Fruit fly (Drosophila melanogaster) whole organism, embryonic: ENCODE measurements around the gene Prx5.

Experiments used
- Atf3 ChIP-seq: fragments of 200-800 bp; sonication (Bioruptor generic); optimal IDR thresholded peaks from 3 replicates; lab custom pipeline; 2016; ENCODE audit warnings: missing biosample characterization, missing genetic modification characterization
- B-H1 ChIP-seq: fragments of 200-800 bp; sonication (Bioruptor generic); IDR thresholded peaks from 3 replicates; pipeline ENCODE4 v1.3.6; 2022; ENCODE audit warnings: missing biosample characterization, missing genetic modification characterization
- Bteb2 ChIP-seq: fragments of 200-800 bp; sonication (Bioruptor generic); optimal IDR thresholded peaks from 2 replicates; lab custom pipeline; 2016; ENCODE audit warnings: missing biosample characterization, missing genetic modification characterization
- CG10267 ChIP-seq: fragments of 200-800 bp; sonication (Bioruptor generic); optimal IDR thresholded peaks from 2 replicates; lab custom pipeline; 2018; ENCODE audit warnings: missing biosample characterization, mild to moderate bottlenecking, missing genetic modification characterization, moderate library complexity
- CG10654 ChIP-seq: fragments of 200-800 bp; sonication (Bioruptor generic); optimal IDR thresholded peaks from 2 replicates; lab custom pipeline; 2016; ENCODE audit warnings: missing biosample characterization, missing genetic modification characterization
- CG11504 ChIP-seq: fragments of 200-800 bp; sonication (Bioruptor generic); optimal IDR thresholded peaks from 3 replicates; lab custom pipeline; 2019; ENCODE audit warnings: missing biosample characterization, mild to moderate bottlenecking, missing genetic modification characterization, moderate library complexity
- CG12236 ChIP-seq: fragments of 200-800 bp; sonication (Bioruptor generic); optimal IDR thresholded peaks from 2 replicates; lab custom pipeline; 2016; ENCODE audit warnings: missing biosample characterization, missing genetic modification characterization
- CG12299 ChIP-seq: fragments of 200-800 bp; sonication (Bioruptor generic); optimal IDR thresholded peaks from 2 replicates; lab custom pipeline; 2018; ENCODE audit warnings: missing biosample characterization, mild to moderate bottlenecking, missing genetic modification characterization
- CG12391 ChIP-seq: fragments of 200-800 bp; sonication (Bioruptor generic); optimal IDR thresholded peaks from 3 replicates; lab custom pipeline; 2018; ENCODE audit warnings: missing biosample characterization, mild to moderate bottlenecking, missing genetic modification characterization, moderate library complexity
- CG13624 ChIP-seq: fragments of 200-800 bp; sonication (Bioruptor generic); optimal IDR thresholded peaks from 2 replicates; lab custom pipeline; 2016; ENCODE audit warnings: missing biosample characterization, missing genetic modification characterization
- CG14860 ChIP-seq: fragments of 200-800 bp; sonication (Bioruptor generic); IDR thresholded peaks from 3 replicates; pipeline ENCODE4 v1.3.6; 2022; ENCODE audit warnings: missing biosample characterization, missing genetic modification characterization; ENCODE audit not compliant: partially characterized antibody
- CG15696 ChIP-seq: fragments of 200-800 bp; sonication (Bioruptor generic); optimal IDR thresholded peaks from 2 replicates; lab custom pipeline; 2019; ENCODE audit warnings: missing biosample characterization, mild to moderate bottlenecking, missing genetic modification characterization, moderate library complexity
- CG17568 ChIP-seq: fragments of 200-800 bp; sonication (Bioruptor generic); optimal IDR thresholded peaks from 2 replicates; lab custom pipeline; 2018; ENCODE audit warnings: missing biosample characterization, mild to moderate bottlenecking, missing genetic modification characterization, moderate library complexity
- CG18619 ChIP-seq: fragments of 200-800 bp; sonication (Bioruptor generic); optimal IDR thresholded peaks from 3 replicates; lab custom pipeline; 2017; ENCODE audit warnings: missing biosample characterization, mild to moderate bottlenecking, missing genetic modification characterization
- CG2199 ChIP-seq: fragments of 200-800 bp; sonication (Bioruptor generic); IDR thresholded peaks from 3 replicates; pipeline ENCODE4 v1.3.6; 2022; ENCODE audit warnings: missing biosample characterization, missing genetic modification characterization
- CG2202 ChIP-seq: fragments of 200-800 bp; sonication (Bioruptor generic); optimal IDR thresholded peaks from 2 replicates; lab custom pipeline; 2018; ENCODE audit warnings: missing biosample characterization, mild to moderate bottlenecking, missing genetic modification characterization
- CG2678 ChIP-seq: fragments of 200-800 bp; sonication (Bioruptor generic); optimal IDR thresholded peaks from 3 replicates; lab custom pipeline; 2019; ENCODE audit warnings: missing biosample characterization, mild to moderate bottlenecking, missing genetic modification characterization, moderate library complexity
- CG30431 ChIP-seq: fragments of 200-800 bp; sonication (Bioruptor generic); optimal IDR thresholded peaks from 2 replicates; lab custom pipeline; 2017; ENCODE audit warnings: missing biosample characterization, missing genetic modification characterization
- CG6791 ChIP-seq: fragments of 200-800 bp; sonication (Bioruptor generic); IDR thresholded peaks from 3 replicates; pipeline ENCODE4 v1.3.6; 2022; ENCODE audit warnings: missing biosample characterization, missing genetic modification characterization; ENCODE audit not compliant: partially characterized antibody
- CG7786 ChIP-seq: fragments of 200-800 bp; sonication (Bioruptor generic); optimal IDR thresholded peaks from 2 replicates; lab custom pipeline; 2016; ENCODE audit warnings: missing biosample characterization, missing genetic modification characterization
- CG8765 ChIP-seq: fragments of 200-800 bp; sonication (Bioruptor generic); IDR thresholded peaks from 2 replicates; pipeline ENCODE4 v1.3.6; 2022; ENCODE audit warnings: missing biosample characterization, missing genetic modification characterization
- CTCF ChIP-seq: fragments of 200-800 bp; sonication (Bioruptor generic); optimal IDR thresholded peaks from 2 replicates; lab custom pipeline; 2017; ENCODE audit warnings: missing biosample characterization, mild to moderate bottlenecking, missing genetic modification characterization, moderate library complexity
- HHEX ChIP-seq: fragments of 200-800 bp; sonication (Bioruptor generic); optimal IDR thresholded peaks from 3 replicates; lab custom pipeline; 2017; ENCODE audit warnings: missing biosample characterization, mild to moderate bottlenecking, missing genetic modification characterization, missing genetic modification reagents
- Hr3 ChIP-seq: fragments of 200-800 bp; sonication (Bioruptor generic); optimal IDR thresholded peaks from 3 replicates; lab custom pipeline; 2016; ENCODE audit warnings: missing biosample characterization, missing genetic modification characterization
- Med ChIP-seq: fragments of 200-800 bp; sonication (Bioruptor generic); peaks from one replicate; lab custom pipeline; 2016; ENCODE audit warnings: missing biosample characterization, missing genetic modification characterization, mild to moderate bottlenecking, inconsistent platforms, moderate library complexity
- Mrtf ChIP-seq: fragments of 200-800 bp; sonication (Bioruptor generic); IDR thresholded peaks from 3 replicates; pipeline ENCODE4 v1.3.6; 2022; ENCODE audit warnings: missing biosample characterization, missing genetic modification characterization
- Myb ChIP-seq: fragments of 200-800 bp; sonication (Bioruptor generic); optimal IDR thresholded peaks from 2 replicates; lab custom pipeline; 2016; ENCODE audit warnings: missing biosample characterization, missing genetic modification characterization
- Nf-YB ChIP-seq: fragments of 200-800 bp; sonication (Bioruptor generic); optimal IDR thresholded peaks from 3 replicates; lab custom pipeline; 2019; ENCODE audit warnings: missing biosample characterization, mild to moderate bottlenecking, missing genetic modification characterization, moderate library complexity
- Rx ChIP-seq: fragments of 200-800 bp; sonication (Bioruptor generic); IDR thresholded peaks from 2 replicates; pipeline ENCODE4 v1.3.6; 2022; ENCODE audit warnings: missing biosample characterization, missing genetic modification characterization
- Scr ChIP-seq: fragments of 200-800 bp; sonication (Bioruptor generic); IDR thresholded peaks from 2 replicates; pipeline ENCODE4 v1.3.6; 2022; ENCODE audit warnings: missing biosample characterization, missing genetic modification characterization; ENCODE audit not compliant: partially characterized antibody
- Sox100B ChIP-seq: fragments of 200-800 bp; sonication (Bioruptor generic); optimal IDR thresholded peaks from 3 replicates; lab custom pipeline; 2018; ENCODE audit warnings: missing biosample characterization, mild to moderate bottlenecking, missing genetic modification characterization
- Sry-β ChIP-seq: fragments of 200-800 bp; sonication (Bioruptor generic); optimal IDR thresholded peaks from 2 replicates; lab custom pipeline; 2018; ENCODE audit warnings: missing biosample characterization, mild to moderate bottlenecking, missing genetic modification characterization, moderate library complexity
- Sry-δ ChIP-seq: fragments of 200-800 bp; sonication (Bioruptor generic); optimal IDR thresholded peaks from 2 replicates; lab custom pipeline; 2016; ENCODE audit warnings: missing biosample characterization, missing genetic modification characterization
- ab ChIP-seq: fragments of 200-800 bp; sonication (Bioruptor generic); optimal IDR thresholded peaks from 2 replicates; lab custom pipeline; 2016; ENCODE audit warnings: missing biosample characterization, missing genetic modification characterization
- bigmax ChIP-seq: fragments of 200-800 bp; sonication (Bioruptor generic); optimal IDR thresholded peaks from 2 replicates; lab custom pipeline; 2018; ENCODE audit warnings: missing biosample characterization, mild to moderate bottlenecking, missing genetic modification characterization
- btn ChIP-seq: fragments of 200-800 bp; sonication (Bioruptor generic); optimal IDR thresholded peaks from 2 replicates; lab custom pipeline; 2016; ENCODE audit warnings: missing biosample characterization, missing genetic modification characterization
- chm ChIP-seq: fragments of 200-800 bp; sonication (Bioruptor generic); IDR thresholded peaks from 2 replicates; pipeline ENCODE4 v1.3.6; 2022; ENCODE audit warnings: missing biosample characterization, missing genetic modification characterization
- crp ChIP-seq, 2 experiments: fragments of 200-800 bp; sonication (Bioruptor generic); optimal IDR thresholded peaks; 2 replicates in 1 of 2; 3 replicates in 1 of 2; lab custom pipeline; 2017; ENCODE audit warnings: missing biosample characterization in 2 of 2, missing genetic modification characterization in 2 of 2, mild to moderate bottlenecking in 1 of 2, moderate library complexity in 1 of 2
- dm ChIP-seq: fragments of 200-800 bp; sonication (Bioruptor generic); optimal IDR thresholded peaks from 3 replicates; lab custom pipeline; 2016; ENCODE audit warnings: missing biosample characterization, missing genetic modification characterization
- dpn ChIP-seq, 2 experiments: fragments of 200-800 bp; sonication (Bioruptor generic); optimal IDR thresholded peaks; 3 replicates each; lab custom pipeline; 2016; ENCODE audit warnings: missing biosample characterization in 2 of 2, missing genetic modification characterization in 2 of 2
- emc ChIP-seq: fragments of 200-800 bp; sonication (Bioruptor generic); optimal IDR thresholded peaks from 2 replicates; lab custom pipeline; 2016; ENCODE audit warnings: missing biosample characterization, missing genetic modification characterization
- lmd ChIP-seq: fragments of 200-800 bp; sonication (Bioruptor generic); IDR thresholded peaks from 2 replicates; pipeline ENCODE4 v1.3.6; 2022; ENCODE audit warnings: missing biosample characterization, missing genetic modification characterization
- peb ChIP-seq: fragments of 200-800 bp; sonication (Bioruptor generic); IDR thresholded peaks from 2 replicates; pipeline ENCODE4 v1.3.6; 2022; ENCODE audit warnings: missing biosample characterization, missing genetic modification characterization
- prd ChIP-seq, 3 experiments: fragments of >200 bp in 2 of 3; fragments of 200-800 bp in 1 of 3; sonication (Bioruptor generic) in 1 of 3; optimal IDR thresholded peaks in 2 of 3; IDR thresholded peaks in 1 of 3; 2 replicates in 2 of 3; 3 replicates in 1 of 3; pipeline versions ENCODE4 v1.3.6 to Lab custom; 2017 to 2022; ENCODE audit warnings: missing biosample characterization in 1 of 3, missing genetic modification characterization in 1 of 3
- ssp ChIP-seq: fragments of 200-800 bp; sonication (Bioruptor generic); IDR thresholded peaks from 2 replicates; pipeline ENCODE4 v1.3.6; 2022; ENCODE audit warnings: missing biosample characterization, missing genetic modification characterization
- stwl ChIP-seq: fragments of 200-800 bp; sonication (Bioruptor generic); optimal IDR thresholded peaks from 3 replicates; lab custom pipeline; 2018; ENCODE audit warnings: missing biosample characterization, mild to moderate bottlenecking, missing genetic modification characterization, moderate library complexity
- tgo ChIP-seq: fragments of 200-800 bp; sonication (Bioruptor generic); IDR thresholded peaks from 3 replicates; pipeline ENCODE4 v1.3.6; 2022; ENCODE audit warnings: missing biosample characterization, missing genetic modification characterization
- tx ChIP-seq: fragments of 200-800 bp; sonication (Bioruptor generic); optimal IDR thresholded peaks from 2 replicates; lab custom pipeline; 2016; ENCODE audit warnings: missing biosample characterization, missing genetic modification characterization
- zen ChIP-seq: fragments of 200-800 bp; sonication (Bioruptor generic); optimal IDR thresholded peaks from 3 replicates; lab custom pipeline; 2018; ENCODE audit warnings: missing biosample characterization, mild to moderate bottlenecking, missing genetic modification characterization, moderate library complexity

The Prx5 gene

DNA sequence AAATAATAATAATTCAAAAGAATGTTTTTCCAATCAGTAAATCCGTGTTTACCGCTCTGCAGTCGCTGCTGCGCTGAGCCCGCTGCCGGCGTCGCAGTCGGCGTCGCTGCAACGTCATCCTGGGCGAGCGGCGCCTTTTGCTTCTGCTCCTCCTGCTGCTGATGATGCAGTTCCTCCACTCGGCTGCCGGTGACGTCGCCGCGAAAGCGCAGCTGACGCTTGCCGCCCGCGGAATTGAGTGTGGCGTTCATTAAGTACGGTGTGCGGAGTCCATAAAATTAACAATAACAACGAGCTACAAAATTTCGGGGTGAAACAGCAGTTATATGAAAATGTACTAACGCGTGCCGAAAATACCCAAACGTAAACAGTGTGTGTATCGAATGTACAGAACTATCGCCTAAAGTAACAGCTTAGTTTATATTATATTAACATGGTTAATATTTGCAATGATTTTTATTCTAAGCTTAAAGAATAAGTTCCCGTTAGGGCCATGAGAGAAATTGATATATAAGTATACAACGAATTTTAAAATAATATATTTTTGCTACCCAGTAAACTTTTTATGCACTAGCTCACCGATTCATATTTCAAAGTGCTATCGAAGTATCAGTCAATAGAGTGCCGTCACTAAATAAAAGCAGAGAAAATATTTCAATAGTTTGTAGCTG, 2.9 kb downstream of the Prx5 start, which contains the start of the genes CG7218 and Cbp20 (continued):
- peak; percentile 79 for TF ChIP-seq CG10267 (tag; lab: Kevin White, UChicago)
- TF ChIP-seq CG17568 = peak; percentile 31
- TF ChIP-seq CG12391 (tag; lab: Kevin White, UChicago) = peak; percentile 85
- peak; percentile 83 for TF ChIP-seq Sry-δ (GFP tag; lab: Kevin White, UChicago)
- no peak for TF ChIP-seq CG2202 (tag; lab: Kevin White, UChicago)
- TF ChIP-seq CG12299 (tag; lab: Kevin White, UChicago) = peak; percentile 48
- TF ChIP-seq CG13624 (GFP tag; lab: Kevin White, UChicago) = peak; percentile 53
- TF ChIP-seq Hr3 (GFP tag; lab: Kevin White, UChicago) = peak; percentile 76
- TF ChIP-seq lmd (GFP tag; lab: Robert Waterston, UW) = peak; percentile 76
- TF ChIP-seq CG2678 (tag; lab: Kevin White, UChicago) = peak; percentile 78
- peak; percentile 63 to 82 for TF ChIP-seq dpn (GFP tag; optimal IDR thresholded peaks at IDR 0.05; lab: Kevin White, UChicago)
- peak; percentile 68; the same call in 1 of the 3 replicates for TF ChIP-seq CG14860 (GFP tag; lab: Robert Waterston, UW)
- peak; percentile 25; the same call in 1 of the 2 replicates for TF ChIP-seq peb (GFP tag; lab: Robert Waterston, UW)
- peak; percentile 58; the same call in 1 of the 2 replicates for TF ChIP-seq chm (GFP tag; lab: Robert Waterston, UW)
- TF ChIP-seq CG30431 (GFP tag; lab: Kevin White, UChicago) = no peak
- TF ChIP-seq Mrtf (GFP tag; lab: Robert Waterston, UW) = peak; percentile 63; the same call in 1 of the 3 replicates
- TF ChIP-seq Bteb2 = peak; percentile 68
- TF ChIP-seq prd (optimal IDR thresholded peaks at IDR 0.05; lab: Kevin White, UChicago) = no peak
- TF ChIP-seq prd (GFP tag; IDR thresholded peaks at IDR 0.05; lab: Robert Waterston, UW) = peak; percentile 75
- TF ChIP-seq btn (GFP tag; lab: Kevin White, UChicago) = no peak
- peak; percentile 45 for TF ChIP-seq Myb
- TF ChIP-seq CG10654 (GFP tag; lab: Kevin White, UChicago) = peak; percentile 50
- TF ChIP-seq ab (GFP tag; lab: Kevin White, UChicago) = no peak
- TF ChIP-seq zen (tag; lab: Kevin White, UChicago) = peak; percentile 16
- peak in 1 of 2 experiments; percentile 73 for TF ChIP-seq crp (GFP tag; optimal IDR thresholded peaks at IDR 0.05; lab: Kevin White, UChicago)
- TF ChIP-seq tx = peak; percentile 20
- TF ChIP-seq CG2199 (GFP tag; lab: Robert Waterston, UW) = no peak
- TF ChIP-seq CG6791 (GFP tag; lab: Robert Waterston, UW) = peak; percentile 68
- TF ChIP-seq CG12236 = no peak
- TF ChIP-seq dm (GFP tag; lab: Kevin White, UChicago) = peak; percentile 45
- peak; percentile 61 for TF ChIP-seq Rx (GFP tag; lab: Robert Waterston, UW)
- peak; percentile 49 for TF ChIP-seq CG15696 (tag; lab: Kevin White, UChicago)
- TF ChIP-seq Nf-YB (GFP tag; lab: Kevin White, UChicago) = peak; percentile 48
- TF ChIP-seq bigmax (GFP tag; lab: Kevin White, UChicago) = no peak
- TF ChIP-seq CTCF (GFP tag; lab: Kevin White, UChicago) = no peak
- TF ChIP-seq CG11504 = peak; percentile 70
- TF ChIP-seq stwl (tag; lab: Kevin White, UChicago) = peak; percentile 60
- peak; percentile 66 for TF ChIP-seq B-H1 (GFP tag; lab: Robert Waterston, UW)
- peak; percentile 35 for TF ChIP-seq Sox100B (GFP tag; lab: Kevin White, UChicago)
- TF ChIP-seq tgo = peak; percentile 62
- TF ChIP-seq CG18619 (GFP tag; lab: Kevin White, UChicago) = peak; percentile 50
- peak; percentile 34; the same call in 1 of the 2 replicates for TF ChIP-seq ssp (GFP tag; lab: Robert Waterston, UW)
- peak; percentile 48 for TF ChIP-seq CG7786 (GFP tag; lab: Kevin White, UChicago)
- TF ChIP-seq Scr (GFP tag; lab: Robert Waterston, UW) = peak; percentile 91
- peak; percentile 12 for TF ChIP-seq HHEX
- peak; percentile 27 for TF ChIP-seq Sry-β (GFP tag; lab: Kevin White, UChicago)
- peak; percentile 95 for TF ChIP-seq Med (GFP tag; lab: Kevin White, UChicago)
- TF ChIP-seq CG8765 (GFP tag; lab: Robert Waterston, UW) = peak; percentile 60
- TF ChIP-seq emc (GFP tag; lab: Kevin White, UChicago) = peak; percentile 33
- TF ChIP-seq Atf3 = peak; percentile 51
